Fruit fly (Drosophila melanogaster): ENCODE results near the gene Sem1.

The Sem1 gene

DNA sequence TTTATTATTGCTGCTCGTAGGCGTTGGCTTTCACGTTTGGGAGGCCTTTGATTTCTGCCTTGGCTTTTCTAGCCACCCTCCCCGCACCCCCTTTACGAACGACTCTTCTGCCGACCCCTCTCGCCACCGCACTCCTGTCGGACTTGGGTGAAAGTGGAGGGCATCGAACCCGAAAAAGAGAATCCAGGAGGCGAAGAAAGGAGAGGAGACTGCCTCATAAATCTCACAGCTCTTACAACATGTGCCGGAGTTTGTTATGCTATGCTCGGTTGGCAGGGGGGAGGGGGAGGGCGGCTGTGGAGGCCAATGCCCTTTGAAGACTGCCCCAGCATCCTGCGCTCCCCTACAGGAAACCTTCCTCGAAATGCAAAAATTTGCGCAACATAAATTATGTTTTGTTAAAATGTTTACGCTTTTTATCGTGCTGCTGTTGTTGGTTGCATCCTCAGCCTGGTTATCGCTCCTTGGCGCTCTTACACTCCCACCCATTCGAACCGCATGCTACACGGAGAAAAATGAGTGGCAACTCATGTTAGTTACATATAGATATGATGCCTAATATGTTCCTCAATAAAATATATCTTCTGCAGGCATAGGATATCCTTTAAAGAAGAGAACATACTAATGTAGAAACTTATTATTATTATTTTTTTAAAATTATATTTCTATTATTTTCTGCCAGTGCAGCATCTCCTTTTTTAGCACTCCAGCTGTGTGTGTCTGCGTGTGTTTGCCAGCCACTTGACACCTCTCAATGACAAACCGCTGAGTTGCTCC lies 40.6 kb downstream of the Sem1 start (continued):
- TF ChIP-seq salr (GFP tag; optimal IDR thresholded peaks at IDR 0.05) (peak; percentile 16 to 37), Met (GFP tag; optimal IDR thresholded peaks at IDR 0.05) (peak; percentile 66), OdsH (GFP tag; optimal IDR thresholded peaks at IDR 0.05) (peak; percentile 64), acj6 (GFP tag; optimal IDR thresholded peaks at IDR 0.05) (peak; percentile 64), CG10631 (GFP tag; optimal IDR thresholded peaks at IDR 0.05) (peak; percentile 72), Sox15 (GFP tag; optimal IDR thresholded peaks at IDR 0.05) (peak; percentile 22), fd85E (GFP tag; optimal IDR thresholded peaks at IDR 0.05) (no peak), Ets96B (tag; optimal IDR thresholded peaks at IDR 0.05) (peak; percentile 74), spab (GFP tag; optimal IDR thresholded peaks at IDR 0.05) (peak; percentile 72), CG15336 (GFP tag; IDR thresholded peaks at IDR 0.05) (peak; percentile 62)

DNA sequence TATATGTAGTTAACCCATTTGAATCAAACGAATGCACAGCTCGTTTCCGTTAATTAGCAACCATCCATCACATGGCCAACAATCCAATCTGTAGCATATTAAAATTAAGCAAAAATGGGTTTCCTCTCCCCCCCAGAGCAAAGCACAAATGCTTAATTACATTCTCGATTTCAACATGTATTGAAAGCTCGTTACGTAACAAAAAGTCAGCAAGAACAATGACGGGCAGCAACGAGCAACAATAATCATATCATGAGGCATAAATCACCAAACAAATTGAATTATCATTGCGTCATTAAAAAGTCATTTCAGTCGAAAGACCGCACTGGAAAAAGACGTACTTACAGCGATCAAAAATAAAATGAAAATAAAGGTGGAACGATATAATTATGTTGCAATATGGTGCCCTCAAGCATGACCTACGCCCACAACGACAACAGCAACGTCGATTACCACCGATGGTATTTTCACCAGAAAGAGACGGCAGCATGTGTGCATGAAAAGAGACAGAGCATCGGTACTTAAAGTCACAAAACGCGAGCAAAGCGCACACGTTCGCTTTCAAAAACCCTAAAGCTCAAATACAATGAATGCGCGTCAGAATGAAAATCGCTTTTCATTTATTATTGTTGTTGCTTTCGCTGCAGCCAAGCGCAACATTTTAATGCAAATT lies 42.6 kb downstream of the Sem1 start:
- TF ChIP-seq pdm3 (GFP tag; optimal IDR thresholded peaks at IDR 0.05) (no peak), cyc (GFP tag; optimal IDR thresholded peaks at IDR 0.05) (no peak), svp (GFP tag) (peak; percentile 63), CG8319 (GFP tag; optimal IDR thresholded peaks at IDR 0.05) (no peak), Ets21C (GFP tag; optimal IDR thresholded peaks at IDR 0.05) (no peak)

DNA sequence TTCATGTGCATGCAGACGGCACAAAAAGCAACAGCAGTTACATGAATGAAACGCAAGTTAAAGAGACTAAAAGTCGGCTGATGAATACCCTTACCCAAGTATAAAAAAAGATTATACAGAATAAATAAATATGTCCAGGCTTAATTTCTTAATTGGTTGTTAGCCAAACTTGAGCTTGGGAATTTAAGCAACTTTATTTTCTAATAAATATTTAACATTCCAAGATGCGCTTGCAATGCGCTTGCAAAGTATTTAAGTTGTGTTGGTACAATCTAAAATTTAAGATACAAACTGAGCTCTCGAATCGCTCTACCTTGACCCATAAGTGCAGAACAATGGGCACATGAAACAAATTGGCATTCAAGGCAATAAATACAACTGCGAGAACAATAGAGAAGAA lies 44.1 kb downstream of the Sem1 start:
- TF ChIP-seq Smox (GFP tag; optimal IDR thresholded peaks at IDR 0.05) (no peak), CG6276 (GFP tag; optimal IDR thresholded peaks at IDR 0.05) (no peak), lz (GFP tag; optimal IDR thresholded peaks at IDR 0.05) (no peak), Eip93F (GFP tag; optimal IDR thresholded peaks at IDR 0.05) (no peak), fd85E (GFP tag; optimal IDR thresholded peaks at IDR 0.05) (no peak), CG4318 (GFP tag; optimal IDR thresholded peaks at IDR 0.05) (no peak), Ets96B (tag; optimal IDR thresholded peaks at IDR 0.05) (peak; percentile 5), CG16779 (tag; optimal IDR thresholded peaks at IDR 0.05) (no peak), Eip75B (GFP tag; optimal IDR thresholded peaks at IDR 0.05) (no peak), fkh (GFP tag; optimal IDR thresholded peaks at IDR 0.05) (no peak), acj6 (GFP tag; optimal IDR thresholded peaks at IDR 0.05) (no peak), CG6792 (GFP tag; optimal IDR thresholded peaks at IDR 0.05) (no peak), Ets21C (GFP tag; optimal IDR thresholded peaks at IDR 0.05) (no peak), pdm3 (GFP tag; optimal IDR thresholded peaks at IDR 0.05) (peak; percentile 10), OdsH (GFP tag; optimal IDR thresholded peaks at IDR 0.05) (peak; percentile 18), Met (GFP tag; optimal IDR thresholded peaks at IDR 0.05) (peak; percentile 12), CG7368 (GFP tag; optimal IDR thresholded peaks at IDR 0.05) (no peak), Sox14 (GFP tag; optimal IDR thresholded peaks at IDR 0.05) (no peak), CG32006 (GFP tag; optimal IDR thresholded peaks at IDR 0.05) (peak; percentile 46), CG6808 (GFP tag; optimal IDR thresholded peaks at IDR 0.05) (no peak), net (GFP tag; optimal IDR thresholded peaks at IDR 0.05) (no peak), esn (GFP tag; optimal IDR thresholded peaks at IDR 0.05) (peak; percentile 2), Hr38 (GFP tag; optimal IDR thresholded peaks at IDR 0.05) (no peak), dac (GFP tag; optimal IDR thresholded peaks at IDR 0.05) (no peak), Hr39 (GFP tag; optimal IDR thresholded peaks at IDR 0.05) (no peak), CG8319 (GFP tag; optimal IDR thresholded peaks at IDR 0.05) (no peak), Gug (GFP tag; IDR thresholded peaks at IDR 0.05) (no peak), CG8119 (GFP tag; IDR thresholded peaks at IDR 0.05) (peak; percentile 53; the same call in 2 of the 3 replicates), CG11762 (GFP tag; optimal IDR thresholded peaks at IDR 0.05; ENCODE audit: insufficient read depth) (no peak), Eip78C (GFP tag) (peak; percentile 67), CG31627 (GFP tag; optimal IDR thresholded peaks at IDR 0.05) (no peak), vri (GFP tag; optimal IDR thresholded peaks at IDR 0.05) (no peak), CG8632 (GFP tag; optimal IDR thresholded peaks at IDR 0.05) (no peak), CG6854 (GFP tag; optimal IDR thresholded peaks at IDR 0.05) (no peak), CG3919 (GFP tag; optimal IDR thresholded peaks at IDR 0.05) (peak; percentile 10), CG34406 (GFP tag; optimal IDR thresholded peaks at IDR 0.05) (peak; percentile 4), topi (GFP tag; optimal IDR thresholded peaks at IDR 0.05) (peak; percentile 18), svp (GFP tag) (peak; percentile 69), CG9139 (GFP tag; optimal IDR thresholded peaks at IDR 0.05) (no peak)
